Fruit fly (Drosophila melanogaster) whole organism, embryonic: Measurements from ENCODE around the gene Cyp4d1.

Source experiments
- Aef1 ChIP-seq: fragments of 200-800 bp; sonication (Bioruptor generic); IDR thresholded peaks from 3 replicates; pipeline ENCODE4 v1.3.6; 2022; ENCODE audit warnings: missing biosample characterization, missing genetic modification characterization
- Atf-2 ChIP-seq: fragments of 200-800 bp; sonication (Bioruptor generic); optimal IDR thresholded peaks from 2 replicates; lab custom pipeline; 2016; ENCODE audit warnings: missing biosample characterization, missing genetic modification characterization
- BEAF-32 ChIP-seq: fragments of 200-800 bp; sonication (Bioruptor generic); optimal IDR thresholded peaks from 3 replicates; lab custom pipeline; 2017; ENCODE audit warnings: missing biosample characterization, missing genetic modification characterization, mild to moderate bottlenecking, moderate library complexity, missing genetic modification reagents
- CG10462 ChIP-seq: fragments of 200-800 bp; sonication (Bioruptor generic); optimal IDR thresholded peaks from 2 replicates; lab custom pipeline; 2016; ENCODE audit warnings: missing biosample characterization, missing genetic modification characterization
- CG10543 ChIP-seq: fragments of 200-800 bp; sonication (Bioruptor generic); optimal IDR thresholded peaks from 3 replicates; lab custom pipeline; 2017; ENCODE audit warnings: missing biosample characterization, mild to moderate bottlenecking, missing genetic modification characterization, moderate library complexity
- CG10565 ChIP-seq: fragments of 200-800 bp; sonication (Bioruptor generic); optimal IDR thresholded peaks from 3 replicates; lab custom pipeline; 2016; ENCODE audit warnings: missing biosample characterization, mild to moderate bottlenecking, missing genetic modification characterization
- CG11723 ChIP-seq: fragments of 200-800 bp; sonication (Bioruptor generic); optimal IDR thresholded peaks from 2 replicates; lab custom pipeline; 2017; ENCODE audit warnings: missing biosample characterization, mild to moderate bottlenecking, missing genetic modification characterization
- CG12104 ChIP-seq: fragments of 200-800 bp; sonication (Bioruptor generic); optimal IDR thresholded peaks from 3 replicates; lab custom pipeline; 2016; ENCODE audit warnings: missing biosample characterization, missing genetic modification characterization
- CG14441 ChIP-seq: fragments of 200-800 bp; sonication (Bioruptor generic); IDR thresholded peaks from 2 replicates; pipeline ENCODE4 v1.3.6; 2022; ENCODE audit warnings: missing biosample characterization, missing genetic modification characterization
- CG16813 ChIP-seq: fragments of 200-800 bp; sonication (Bioruptor generic); IDR thresholded peaks from 3 replicates; pipeline ENCODE4 v1.3.6; 2022; ENCODE audit warnings: missing biosample characterization, missing genetic modification characterization; ENCODE audit not compliant: partially characterized antibody
- CG17359 ChIP-seq: fragments of 200-800 bp; sonication (Bioruptor generic); optimal IDR thresholded peaks from 3 replicates; lab custom pipeline; 2018; ENCODE audit warnings: missing biosample characterization, mild to moderate bottlenecking, missing genetic modification characterization, moderate library complexity
- CG1832 ChIP-seq: fragments of 200-800 bp; sonication (Bioruptor generic); optimal IDR thresholded peaks from 2 replicates; lab custom pipeline; 2017; ENCODE audit warnings: missing biosample characterization, mild to moderate bottlenecking, missing genetic modification characterization, inconsistent platforms
- CG18599 ChIP-seq: fragments of 200-800 bp; sonication (Bioruptor generic); optimal IDR thresholded peaks from 3 replicates; lab custom pipeline; 2017; ENCODE audit warnings: missing biosample characterization, missing genetic modification characterization, mild to moderate bottlenecking, moderate library complexity, missing genetic modification reagents
- CG2129 ChIP-seq: fragments of 200-800 bp; sonication (Bioruptor generic); IDR thresholded peaks from 2 replicates; pipeline ENCODE4 v1.3.6; 2022; ENCODE audit warnings: missing biosample characterization, missing genetic modification characterization; ENCODE audit not compliant: partially characterized antibody
- CG2875 ChIP-seq: fragments of 200-800 bp; sonication (Bioruptor generic); optimal IDR thresholded peaks from 2 replicates; lab custom pipeline; 2017; ENCODE audit warnings: missing biosample characterization, mild to moderate bottlenecking, missing genetic modification characterization, missing genetic modification reagents
- CG42726 ChIP-seq: fragments of 200-800 bp; sonication (Bioruptor generic); IDR thresholded peaks from 2 replicates; pipeline ENCODE4 v1.3.6; 2022; ENCODE audit warnings: missing biosample characterization, missing genetic modification characterization; ENCODE audit not compliant: partially characterized antibody
- CG4328 ChIP-seq: fragments of 200-800 bp; sonication (Bioruptor generic); optimal IDR thresholded peaks from 3 replicates; lab custom pipeline; 2017; ENCODE audit warnings: missing biosample characterization, missing genetic modification reagents, missing genetic modification characterization
- CG4707 ChIP-seq: fragments of 200-800 bp; sonication (Bioruptor generic); optimal IDR thresholded peaks from 2 replicates; lab custom pipeline; 2018; ENCODE audit warnings: missing biosample characterization, mild to moderate bottlenecking, missing genetic modification characterization, moderate library complexity
- CG6683 ChIP-seq: fragments of 200-800 bp; sonication (Bioruptor generic); optimal IDR thresholded peaks from 2 replicates; lab custom pipeline; 2017; ENCODE audit warnings: missing biosample characterization, mild to moderate bottlenecking, missing genetic modification characterization, missing genetic modification reagents
- CG7556 ChIP-seq: fragments of 200-800 bp; sonication (Bioruptor generic); optimal IDR thresholded peaks from 2 replicates; lab custom pipeline; 2017; ENCODE audit warnings: missing biosample characterization, mild to moderate bottlenecking, missing genetic modification characterization
- Gug ChIP-seq: fragments of 200-800 bp; sonication (Bioruptor generic); IDR thresholded peaks from 4 replicates; pipeline ENCODE4 v1.3.6; 2022; ENCODE audit warnings: missing biosample characterization, missing genetic modification characterization
- H2.0 ChIP-seq: fragments of 200-800 bp; sonication (Bioruptor generic); IDR thresholded peaks from 2 replicates; pipeline ENCODE4 v1.3.6; 2022; ENCODE audit warnings: missing biosample characterization, missing genetic modification characterization
- Hr51 ChIP-seq, 2 experiments: fragments of 200-800 bp; sonication (Bioruptor generic); optimal IDR thresholded peaks; 2 replicates in 1 of 2; 3 replicates in 1 of 2; lab custom pipeline; 2016 to 2018; ENCODE audit warnings: missing biosample characterization in 2 of 2, missing genetic modification characterization in 2 of 2, mild to moderate bottlenecking in 1 of 2, moderate library complexity in 1 of 2
- Kr ChIP-seq: fragments of 200-800 bp; sonication (Bioruptor generic); optimal IDR thresholded peaks from 2 replicates; lab custom pipeline; 2017; ENCODE audit warnings: missing biosample characterization, mild to moderate bottlenecking, missing genetic modification characterization
- Lim3 ChIP-seq: fragments of 200-800 bp; sonication (Bioruptor generic); IDR thresholded peaks from 2 replicates; pipeline ENCODE4 v1.3.6; 2022; ENCODE audit warnings: missing biosample characterization, missing genetic modification characterization
- Nf-YA ChIP-seq: fragments of 200-800 bp; sonication (Bioruptor generic); IDR thresholded peaks from 2 replicates; pipeline ENCODE4 v1.3.6; 2022; ENCODE audit warnings: missing biosample characterization, missing genetic modification characterization
- NfI ChIP-seq: fragments of 200-800 bp; sonication (Bioruptor generic); optimal IDR thresholded peaks from 3 replicates; lab custom pipeline; 2018; ENCODE audit warnings: missing biosample characterization, mild to moderate bottlenecking, missing genetic modification characterization, moderate library complexity
- Rx ChIP-seq: fragments of 200-800 bp; sonication (Bioruptor generic); IDR thresholded peaks from 2 replicates; pipeline ENCODE4 v1.3.6; 2022; ENCODE audit warnings: missing biosample characterization, missing genetic modification characterization
- Sry-δ ChIP-seq: fragments of 200-800 bp; sonication (Bioruptor generic); optimal IDR thresholded peaks from 2 replicates; lab custom pipeline; 2016; ENCODE audit warnings: missing biosample characterization, missing genetic modification characterization
- TFAM ChIP-seq: fragments of 200-800 bp; sonication (Bioruptor generic); optimal IDR thresholded peaks from 2 replicates; lab custom pipeline; 2017; ENCODE audit warnings: missing biosample characterization, missing genetic modification characterization, inconsistent platforms
- amos ChIP-seq: fragments of 200-800 bp; sonication (Bioruptor generic); IDR thresholded peaks from 2 replicates; pipeline ENCODE4 v1.3.6; 2022; ENCODE audit warnings: missing biosample characterization, missing genetic modification characterization; ENCODE audit not compliant: partially characterized antibody
- bab2 ChIP-seq: fragments of 200-800 bp; sonication (Bioruptor generic); optimal IDR thresholded peaks from 2 replicates; lab custom pipeline; 2016; ENCODE audit warnings: missing biosample characterization, missing genetic modification characterization
- bigmax ChIP-seq: fragments of 200-800 bp; sonication (Bioruptor generic); optimal IDR thresholded peaks from 2 replicates; lab custom pipeline; 2018; ENCODE audit warnings: missing biosample characterization, mild to moderate bottlenecking, missing genetic modification characterization
- btn ChIP-seq: fragments of 200-800 bp; sonication (Bioruptor generic); optimal IDR thresholded peaks from 2 replicates; lab custom pipeline; 2016; ENCODE audit warnings: missing biosample characterization, missing genetic modification characterization
- ci ChIP-seq: fragments of 200-800 bp; sonication (Bioruptor generic); IDR thresholded peaks from 3 replicates; pipeline ENCODE4 v1.3.6; 2022; ENCODE audit warnings: missing biosample characterization, missing genetic modification characterization
- corto ChIP-seq: fragments of 200-800 bp; sonication (Bioruptor generic); optimal IDR thresholded peaks from 2 replicates; lab custom pipeline; 2016; ENCODE audit warnings: missing biosample characterization, mild to moderate bottlenecking, missing genetic modification characterization, moderate library complexity
- dmrt99B ChIP-seq: fragments of 200-800 bp; sonication (Bioruptor generic); optimal IDR thresholded peaks from 2 replicates; lab custom pipeline; 2018; ENCODE audit warnings: missing biosample characterization, mild to moderate bottlenecking, missing genetic modification characterization, moderate library complexity
- eyg ChIP-seq: fragments of 200-800 bp; sonication (Bioruptor generic); optimal IDR thresholded peaks from 3 replicates; lab custom pipeline; 2016; ENCODE audit warnings: missing biosample characterization, missing genetic modification characterization
- gcm ChIP-seq: fragments of 200-800 bp; sonication (Bioruptor generic); optimal IDR thresholded peaks from 2 replicates; lab custom pipeline; 2019; ENCODE audit warnings: missing biosample characterization, mild to moderate bottlenecking, missing genetic modification characterization, moderate library complexity
- gem ChIP-seq: fragments of 200-800 bp; sonication (Bioruptor generic); optimal IDR thresholded peaks from 2 replicates; lab custom pipeline; 2019; ENCODE audit warnings: missing biosample characterization, mild to moderate bottlenecking, missing genetic modification characterization, moderate library complexity
- lilli ChIP-seq: fragments of 200-800 bp; sonication (Bioruptor generic); optimal IDR thresholded peaks from 3 replicates; lab custom pipeline; 2016; ENCODE audit warnings: missing biosample characterization, missing genetic modification characterization
- lmd ChIP-seq: fragments of 200-800 bp; sonication (Bioruptor generic); IDR thresholded peaks from 2 replicates; pipeline ENCODE4 v1.3.6; 2022; ENCODE audit warnings: missing biosample characterization, missing genetic modification characterization
- org-1 ChIP-seq: fragments of 200-800 bp; sonication (Bioruptor generic); optimal IDR thresholded peaks from 2 replicates; lab custom pipeline; 2017; ENCODE audit warnings: missing biosample characterization, missing genetic modification characterization
- peb ChIP-seq: fragments of 200-800 bp; sonication (Bioruptor generic); IDR thresholded peaks from 2 replicates; pipeline ENCODE4 v1.3.6; 2022; ENCODE audit warnings: missing biosample characterization, missing genetic modification characterization
- pita ChIP-seq: fragments of 200-800 bp; sonication (Bioruptor generic); optimal IDR thresholded peaks from 2 replicates; lab custom pipeline; 2017; ENCODE audit warnings: missing biosample characterization, mild to moderate bottlenecking, missing genetic modification characterization
- pum ChIP-seq: fragments of 200-800 bp; sonication (Bioruptor generic); optimal IDR thresholded peaks from 2 replicates; lab custom pipeline; 2016; ENCODE audit warnings: missing biosample characterization, missing genetic modification characterization
- run ChIP-seq: fragments of 200-800 bp; sonication (Bioruptor generic); optimal IDR thresholded peaks from 3 replicates; lab custom pipeline; 2018; ENCODE audit warnings: missing biosample characterization, mild to moderate bottlenecking, missing genetic modification characterization
- so ChIP-seq: fragments of 200-800 bp; sonication (Bioruptor generic); IDR thresholded peaks from 3 replicates; pipeline ENCODE4 v1.3.6; 2022; ENCODE audit warnings: missing biosample characterization, missing genetic modification characterization

Cyp4d1 gene

DNA sequence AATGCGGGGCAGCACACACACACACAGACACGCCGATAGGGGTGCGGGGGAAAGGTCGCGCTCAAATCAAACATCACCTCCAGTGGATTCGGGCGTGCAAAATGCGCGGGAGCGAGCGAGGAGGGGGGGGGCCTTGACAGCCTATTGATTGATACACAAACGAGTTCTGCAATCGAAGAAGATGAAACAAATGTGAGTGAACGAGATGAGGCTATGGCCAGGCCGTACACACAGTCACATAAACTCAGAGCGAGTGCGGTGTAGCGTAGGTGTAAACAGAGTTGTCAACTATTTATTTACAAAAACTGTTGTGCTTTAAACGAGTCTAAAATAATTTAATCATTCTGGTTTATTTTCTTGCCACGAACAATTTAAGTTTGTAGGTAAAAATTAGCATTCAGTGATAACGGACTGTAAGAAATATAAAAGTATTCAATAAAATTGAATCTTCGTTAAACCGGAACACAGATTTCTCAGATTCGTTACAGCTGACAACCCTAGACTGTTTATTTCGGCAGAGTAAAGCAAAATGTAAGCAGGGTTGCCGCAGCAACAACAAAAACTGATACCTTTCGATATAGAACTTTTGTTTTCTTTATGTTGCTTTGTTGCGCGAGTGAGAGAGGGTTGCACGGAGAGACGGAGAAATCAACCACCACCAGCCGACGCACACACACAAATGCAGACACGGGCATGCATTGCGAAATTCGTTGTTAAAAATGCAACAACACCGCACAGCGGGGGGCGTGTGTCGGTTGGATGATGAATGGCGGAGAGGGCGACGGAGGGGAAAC is 26.8 kb downstream of the Cyp4d1 start (continued):
- TF ChIP-seq btn (GFP tag; lab: Kevin White, UChicago) (peak; percentile 66), pita (GFP tag; lab: Kevin White, UChicago) (no peak), NfI (GFP tag; lab: Kevin White, UChicago) (peak; percentile 89), CG1832 (GFP tag; lab: Kevin White, UChicago) (peak; percentile 49), CG2129 (GFP tag; lab: Robert Waterston, UW) (no peak), eyg (GFP tag; lab: Kevin White, UChicago) (peak; percentile 70), H2.0 (GFP tag; lab: Robert Waterston, UW) (peak; percentile 73), gem (tag; lab: Kevin White, UChicago) (peak; percentile 95), org-1 (GFP tag; lab: Kevin White, UChicago) (peak; percentile 85), peb (peak; percentile 70; the same call in 1 of the 2 replicates), CG4707 (GFP tag; lab: Kevin White, UChicago) (peak; percentile 39), Rx (GFP tag; lab: Robert Waterston, UW) (peak; percentile 65), lmd (peak; percentile 86), Hr51 (GFP tag; optimal IDR thresholded peaks at IDR 0.05; lab: Kevin White, UChicago) (peak; percentile 65 to 92), ci (GFP tag; lab: Robert Waterston, UW) (peak; percentile 87), run (tag; lab: Kevin White, UChicago) (peak; percentile 87), amos (GFP tag; lab: Robert Waterston, UW) (no peak), CG10565 (no peak), CG42726 (no peak), Gug (GFP tag; lab: Robert Waterston, UW) (peak; percentile 46; the same call in 3 of the 4 replicates), CG7556 (GFP tag; lab: Kevin White, UChicago) (peak; percentile 94), Sry-δ (GFP tag; lab: Kevin White, UChicago) (peak; percentile 53), lilli (GFP tag; lab: Kevin White, UChicago) (peak; percentile 86), CG6683 (GFP tag; lab: Kevin White, UChicago) (peak; percentile 78), Lim3 (GFP tag; lab: Robert Waterston, UW) (peak; percentile 21; the same call in 1 of the 2 replicates), Aef1 (GFP tag; lab: Robert Waterston, UW) (no peak; the same call in none of the 3 replicates), gcm (GFP tag; lab: Kevin White, UChicago) (peak; percentile 86), CG14441 (GFP tag; lab: Robert Waterston, UW) (peak; percentile 90), CG16813 (GFP tag; lab: Robert Waterston, UW) (no peak), TFAM (GFP tag; lab: Kevin White, UChicago) (no peak), so (GFP tag; lab: Robert Waterston, UW) (peak; percentile 80), corto (GFP tag; lab: Kevin White, UChicago) (peak; percentile 75), bigmax (GFP tag; lab: Kevin White, UChicago) (no peak), Kr (GFP tag; lab: Kevin White, UChicago) (peak; percentile 34), bab2 (GFP tag; lab: Kevin White, UChicago) (peak; percentile 85), CG10543 (GFP tag; lab: Kevin White, UChicago) (peak; percentile 96), CG18599 (GFP tag; lab: Kevin White, UChicago) (peak; percentile 95), CG12104 (peak; percentile 82), dmrt99B (tag; lab: Kevin White, UChicago) (peak; percentile 93), CG11723 (GFP tag; lab: Kevin White, UChicago) (peak; percentile 83), Nf-YA (GFP tag; lab: Robert Waterston, UW) (peak; percentile 59), CG2875 (GFP tag; lab: Kevin White, UChicago) (peak; percentile 78), CG4328 (GFP tag; lab: Kevin White, UChicago) (peak; percentile 91), pum (GFP tag; lab: Kevin White, UChicago) (peak; percentile 80), CG10462 (GFP tag; lab: Kevin White, UChicago) (peak; percentile 66), CG17359 (tag; lab: Kevin White, UChicago) (peak; percentile 90), Atf-2 (GFP tag; lab: Kevin White, UChicago) (peak; percentile 83), BEAF-32 (peak; percentile 6)
